Worm (Caenorhabditis elegans) whole organism, late embryonic: ENCODE data around the gene M03A1.3.

Experiments
- C08G9.2 ChIP-seq: sonication (generic microtip); optimal IDR thresholded peaks from 2 replicates; lab custom pipeline; 2016; ENCODE audit warnings: mild to moderate bottlenecking, missing genetic modification characterization, moderate library complexity, missing compliant biosample characterization
- ceh-45 ChIP-seq: fragments of 200-800 bp; sonication (Bioruptor generic); IDR thresholded peaks from 2 replicates; pipeline ENCODE4 v1.3.6; 2022; ENCODE audit warnings: missing genetic modification reagents, missing genetic modification characterization, missing compliant biosample characterization
- fkh-10 ChIP-seq: fragments of 150-350 bp; optimal IDR thresholded peaks from 2 replicates; lab custom pipeline; 2014; ENCODE audit warnings: missing biosample characterization, missing genetic modification reagents, missing genetic modification characterization
- nfya-1 ChIP-seq: sonication (generic microtip); optimal IDR thresholded peaks from 2 replicates; lab custom pipeline; 2017; ENCODE audit warnings: missing genetic modification characterization, mild to moderate bottlenecking, missing compliant biosample characterization, antibody characterized with exemption, moderate library complexity
- nhr-11 ChIP-seq: fragments of 150-350 bp; optimal IDR thresholded peaks from 2 replicates; lab custom pipeline; 2014; ENCODE audit warnings: missing biosample characterization, missing genetic modification characterization
- npax-4 ChIP-seq: sonication (generic microtip); optimal IDR thresholded peaks from 2 replicates; lab custom pipeline; 2016; ENCODE audit warnings: missing genetic modification characterization, missing compliant biosample characterization
- pag-3 ChIP-seq: sonication (generic microtip); optimal IDR thresholded peaks from 2 replicates; lab custom pipeline; 2016; ENCODE audit warnings: missing compliant biosample characterization, missing genetic modification characterization, borderline replicate concordance
- pax-1 ChIP-seq: fragments of 150-350 bp; optimal IDR thresholded peaks from 2 replicates; lab custom pipeline; 2014; ENCODE audit warnings: missing biosample characterization, missing genetic modification characterization
- pha-2 ChIP-seq: sonication (generic microtip); optimal IDR thresholded peaks from 2 replicates; lab custom pipeline; 2017; ENCODE audit warnings: mild to moderate bottlenecking, missing genetic modification characterization, missing compliant biosample characterization
- pros-1 ChIP-seq: fragments of 150-350 bp; optimal IDR thresholded peaks from 2 replicates; lab custom pipeline; 2014; ENCODE audit warnings: missing biosample characterization, missing genetic modification reagents, missing genetic modification characterization
- tbx-2 ChIP-seq: sonication (generic microtip); optimal IDR thresholded peaks from 2 replicates; lab custom pipeline; 2016; ENCODE audit warnings: missing genetic modification characterization, missing compliant biosample characterization
- unc-42 ChIP-seq: sonication (generic microtip); optimal IDR thresholded peaks from 2 replicates; lab custom pipeline; 2016; ENCODE audit warnings: missing genotype, missing genetic modification characterization, missing compliant biosample characterization
- ztf-16 ChIP-seq: sonication (generic microtip); optimal IDR thresholded peaks from 2 replicates; lab custom pipeline; 2017; ENCODE audit warnings: missing genetic modification characterization, missing compliant biosample characterization

ce11 chrII:4599838-4600237 lies 42.3 kb downstream of the M03A1.3 start:
- no peak for TF ChIP-seq nhr-11 (tag; lab: Kevin White, UChicago)
- TF ChIP-seq pax-1, result no peak
- no peak for TF ChIP-seq ceh-45 (GFP tag; lab: Robert Waterston, UW)
- no peak for TF ChIP-seq nfya-1 (tag; lab: Kevin White, UChicago)
- no peak for TF ChIP-seq C08G9.2 (tag; lab: Kevin White, UChicago)
- TF ChIP-seq unc-42 (tag; lab: Kevin White, UChicago), result no peak
- no peak for TF ChIP-seq tbx-2 (tag; lab: Kevin White, UChicago)
- no peak for TF ChIP-seq ztf-16 (tag; lab: Kevin White, UChicago)
- no peak for TF ChIP-seq npax-4 (tag; lab: Kevin White, UChicago)
- TF ChIP-seq pag-3 (tag; lab: Kevin White, UChicago), result no peak
- no peak for TF ChIP-seq pros-1
- no peak for TF ChIP-seq fkh-10 (GFP tag; lab: Kevin White, UChicago)
- no peak for TF ChIP-seq pha-2 (tag; lab: Kevin White, UChicago)
